Fruit fly (Drosophila melanogaster) whole organism, embryonic: ENCODE measurements around the gene rumi.

Experiments used
- BEAF-32 ChIP-seq: fragments of 200-800 bp; sonication (Bioruptor generic); optimal IDR thresholded peaks from 3 replicates; lab custom pipeline; 2017; ENCODE audit warnings: missing biosample characterization, missing genetic modification characterization, mild to moderate bottlenecking, moderate library complexity, missing genetic modification reagents
- CG10431 ChIP-seq: fragments of 200-800 bp; sonication (Bioruptor generic); optimal IDR thresholded peaks from 3 replicates; lab custom pipeline; 2018; ENCODE audit warnings: missing biosample characterization, mild to moderate bottlenecking, missing genetic modification characterization
- CG12744 ChIP-seq: fragments of 200-800 bp; sonication (Bioruptor generic); optimal IDR thresholded peaks from 2 replicates; lab custom pipeline; 2016; ENCODE audit warnings: missing biosample characterization, missing genetic modification characterization
- CG13287 ChIP-seq: fragments of 200-800 bp; sonication (Bioruptor generic); IDR thresholded peaks from 2 replicates; pipeline ENCODE4 v1.3.6; 2022; ENCODE audit warnings: missing biosample characterization, missing genetic modification characterization; ENCODE audit not compliant: partially characterized antibody
- CG15514 ChIP-seq: fragments of 200-800 bp; sonication (Bioruptor generic); optimal IDR thresholded peaks from 3 replicates; lab custom pipeline; 2017; ENCODE audit warnings: missing biosample characterization, missing genetic modification characterization, mild to moderate bottlenecking, moderate library complexity, missing genetic modification reagents
- CG16813 ChIP-seq: fragments of 200-800 bp; sonication (Bioruptor generic); IDR thresholded peaks from 3 replicates; pipeline ENCODE4 v1.3.6; 2022; ENCODE audit warnings: missing biosample characterization, missing genetic modification characterization; ENCODE audit not compliant: partially characterized antibody
- CG17186 ChIP-seq: fragments of 200-800 bp; sonication (Bioruptor generic); optimal IDR thresholded peaks from 3 replicates; lab custom pipeline; 2017; ENCODE audit warnings: missing biosample characterization, missing genetic modification reagents, missing genetic modification characterization
- CG31441 ChIP-seq: fragments of 200-800 bp; sonication (Bioruptor generic); IDR thresholded peaks from 2 replicates; pipeline ENCODE4 v1.3.6; 2022; ENCODE audit warnings: missing biosample characterization, missing genetic modification characterization
- CG32772 ChIP-seq: fragments of 200-800 bp; sonication (Bioruptor generic); IDR thresholded peaks from 2 replicates; pipeline ENCODE4 v1.3.6; 2022; ENCODE audit warnings: missing biosample characterization, missing genetic modification characterization
- CG3407 ChIP-seq: fragments of 200-800 bp; sonication (Bioruptor generic); optimal IDR thresholded peaks from 2 replicates; lab custom pipeline; 2018; ENCODE audit warnings: missing biosample characterization, mild to moderate bottlenecking, missing genetic modification characterization
- CG34224 ChIP-seq: fragments of 200-800 bp; sonication (Bioruptor generic); IDR thresholded peaks from 3 replicates; pipeline ENCODE4 v1.3.6; 2022; ENCODE audit warnings: missing biosample characterization, missing genetic modification characterization; ENCODE audit not compliant: partially characterized antibody
- CG4360 ChIP-seq: fragments of 200-800 bp; sonication (Bioruptor generic); IDR thresholded peaks from 2 replicates; pipeline ENCODE4 v1.3.6; 2022; ENCODE audit warnings: missing biosample characterization, missing genetic modification characterization
- CG4617 ChIP-seq: fragments of 200-800 bp; sonication (Bioruptor generic); optimal IDR thresholded peaks from 3 replicates; lab custom pipeline; 2016; ENCODE audit warnings: missing biosample characterization, missing genetic modification characterization, borderline replicate concordance
- CG9797 ChIP-seq: fragments of 200-800 bp; sonication (Bioruptor generic); optimal IDR thresholded peaks from 3 replicates; lab custom pipeline; 2018; ENCODE audit warnings: missing biosample characterization, mild to moderate bottlenecking, missing genetic modification characterization
- CrebB ChIP-seq: fragments of 200-800 bp; sonication (Bioruptor generic); optimal IDR thresholded peaks from 3 replicates; lab custom pipeline; 2018; ENCODE audit warnings: missing biosample characterization, mild to moderate bottlenecking, missing genetic modification characterization
- Dll ChIP-seq: fragments of 200-800 bp; sonication (Bioruptor generic); IDR thresholded peaks from 4 replicates; pipeline ENCODE4 v1.3.6; 2022; ENCODE audit warnings: missing biosample characterization, missing genetic modification characterization; ENCODE audit not compliant: partially characterized antibody
- Dp ChIP-seq: fragments of 200-800 bp; sonication (Bioruptor generic); optimal IDR thresholded peaks from 2 replicates; lab custom pipeline; 2018; ENCODE audit warnings: missing biosample characterization, mild to moderate bottlenecking, missing genetic modification characterization, moderate library complexity
- E2f2 ChIP-seq: fragments of 200-800 bp; sonication (Bioruptor generic); IDR thresholded peaks from 2 replicates; pipeline ENCODE4 v1.3.6; 2022; ENCODE audit warnings: missing biosample characterization, missing genetic modification characterization
- Ets65A ChIP-seq: fragments of 200-800 bp; sonication (Bioruptor generic); peaks from one replicate; lab custom pipeline; 2016; ENCODE audit warnings: missing biosample characterization, missing genetic modification characterization
- Ets97D ChIP-seq: fragments of 200-800 bp; sonication (Bioruptor generic); optimal IDR thresholded peaks from 3 replicates; lab custom pipeline; 2016; ENCODE audit warnings: missing biosample characterization, missing genetic modification characterization
- Jarid2 ChIP-seq: fragments of 200-800 bp; sonication (Bioruptor generic); optimal IDR thresholded peaks from 3 replicates; lab custom pipeline; 2017; ENCODE audit warnings: mild to moderate bottlenecking, missing biosample characterization, missing genetic modification reagents, missing genetic modification characterization
- MBD-R2 ChIP-seq: fragments of 200-800 bp; sonication (Bioruptor generic); IDR thresholded peaks from 2 replicates; pipeline ENCODE4 v1.3.6; 2022; ENCODE audit warnings: missing biosample characterization, missing genetic modification characterization
- Max ChIP-seq: fragments of 200-800 bp; sonication (Bioruptor generic); optimal IDR thresholded peaks from 2 replicates; lab custom pipeline; 2016; ENCODE audit warnings: missing biosample characterization, mild to moderate bottlenecking, missing genetic modification characterization
- Med ChIP-seq: fragments of 200-800 bp; sonication (Bioruptor generic); peaks from one replicate; lab custom pipeline; 2016; ENCODE audit warnings: missing biosample characterization, missing genetic modification characterization, mild to moderate bottlenecking, inconsistent platforms, moderate library complexity
- Myb ChIP-seq: fragments of 200-800 bp; sonication (Bioruptor generic); optimal IDR thresholded peaks from 2 replicates; lab custom pipeline; 2016; ENCODE audit warnings: missing biosample characterization, missing genetic modification characterization
- Scr ChIP-seq: fragments of 200-800 bp; sonication (Bioruptor generic); IDR thresholded peaks from 2 replicates; pipeline ENCODE4 v1.3.6; 2022; ENCODE audit warnings: missing biosample characterization, missing genetic modification characterization; ENCODE audit not compliant: partially characterized antibody
- Sry-δ ChIP-seq: fragments of 200-800 bp; sonication (Bioruptor generic); optimal IDR thresholded peaks from 2 replicates; lab custom pipeline; 2016; ENCODE audit warnings: missing biosample characterization, missing genetic modification characterization
- ato ChIP-seq: fragments of 200-800 bp; sonication (Bioruptor generic); IDR thresholded peaks from 2 replicates; pipeline ENCODE4 v1.3.6; 2022; ENCODE audit warnings: missing biosample characterization, missing genetic modification characterization; ENCODE audit not compliant: partially characterized antibody
- bab2 ChIP-seq: fragments of 200-800 bp; sonication (Bioruptor generic); optimal IDR thresholded peaks from 2 replicates; lab custom pipeline; 2016; ENCODE audit warnings: missing biosample characterization, missing genetic modification characterization
- bbx ChIP-seq: fragments of 200-800 bp; sonication (Bioruptor generic); IDR thresholded peaks from 2 replicates; pipeline ENCODE4 v1.3.6; 2022; ENCODE audit warnings: missing biosample characterization, missing genetic modification characterization; ENCODE audit not compliant: partially characterized antibody
- chinmo ChIP-seq: fragments of 200-800 bp; sonication (Bioruptor generic); IDR thresholded peaks from 4 replicates; pipeline ENCODE4 v1.3.6; 2022; ENCODE audit warnings: missing biosample characterization, missing genetic modification characterization; ENCODE audit not compliant: partially characterized antibody
- chm ChIP-seq: fragments of 200-800 bp; sonication (Bioruptor generic); IDR thresholded peaks from 2 replicates; pipeline ENCODE4 v1.3.6; 2022; ENCODE audit warnings: missing biosample characterization, missing genetic modification characterization
- en ChIP-seq: fragments of 200-800 bp; sonication (Bioruptor generic); optimal IDR thresholded peaks from 2 replicates; lab custom pipeline; 2016; ENCODE audit warnings: missing biosample characterization, missing genetic modification characterization
- esg ChIP-seq: fragments of 200-800 bp; sonication (Bioruptor generic); conservative IDR thresholded peaks from 2 replicates; pipeline ENCODE4 v1.3.6; 2022; ENCODE audit warnings: missing biosample characterization, missing genetic modification characterization
- gfzf ChIP-seq: fragments of 200-800 bp; sonication (Bioruptor generic); optimal IDR thresholded peaks from 2 replicates; lab custom pipeline; 2016; ENCODE audit warnings: missing biosample characterization, mild to moderate bottlenecking, missing genetic modification characterization, moderate library complexity
- kah ChIP-seq: fragments of 200-800 bp; sonication (Bioruptor generic); optimal IDR thresholded peaks from 2 replicates; lab custom pipeline; 2018; ENCODE audit warnings: missing biosample characterization, mild to moderate bottlenecking, missing genetic modification characterization
- knrl ChIP-seq: fragments of 200-800 bp; sonication (Bioruptor generic); IDR thresholded peaks from 3 replicates; pipeline ENCODE4 v1.3.6; 2022; ENCODE audit warnings: missing biosample characterization, missing genetic modification characterization; ENCODE audit not compliant: partially characterized antibody
- nerfin-1 ChIP-seq: fragments of 200-800 bp; sonication (Bioruptor generic); optimal IDR thresholded peaks from 3 replicates; lab custom pipeline; 2019; ENCODE audit warnings: missing biosample characterization, mild to moderate bottlenecking, missing genetic modification characterization, moderate library complexity
- pfk ChIP-seq: fragments of 200-800 bp; sonication (Bioruptor generic); optimal IDR thresholded peaks from 2 replicates; lab custom pipeline; 2018; ENCODE audit warnings: missing biosample characterization, mild to moderate bottlenecking, missing genetic modification characterization, moderate library complexity
- phol ChIP-seq: fragments of 200-800 bp; sonication (Bioruptor generic); optimal IDR thresholded peaks from 3 replicates; lab custom pipeline; 2018; ENCODE audit warnings: missing biosample characterization, mild to moderate bottlenecking, missing genetic modification characterization, moderate library complexity
- prd ChIP-seq, 3 experiments: fragments of >200 bp in 2 of 3; fragments of 200-800 bp in 1 of 3; sonication (Bioruptor generic) in 1 of 3; optimal IDR thresholded peaks in 2 of 3; IDR thresholded peaks in 1 of 3; 2 replicates in 2 of 3; 3 replicates in 1 of 3; pipeline versions ENCODE4 v1.3.6 to Lab custom; 2017 to 2022; ENCODE audit warnings: missing biosample characterization in 1 of 3, missing genetic modification characterization in 1 of 3
- row ChIP-seq: fragments of 200-800 bp; sonication (Bioruptor generic); IDR thresholded peaks from 3 replicates; pipeline ENCODE4 v1.3.6; 2022; ENCODE audit warnings: missing biosample characterization, missing genetic modification characterization
- run ChIP-seq: fragments of 200-800 bp; sonication (Bioruptor generic); optimal IDR thresholded peaks from 3 replicates; lab custom pipeline; 2018; ENCODE audit warnings: missing biosample characterization, mild to moderate bottlenecking, missing genetic modification characterization
- sens ChIP-seq: fragments of 200-800 bp; sonication (Bioruptor generic); peaks from one replicate; lab custom pipeline; 2016; ENCODE audit warnings: missing biosample characterization, missing genetic modification characterization
- sna ChIP-seq: fragments of 200-800 bp; sonication (Bioruptor generic); IDR thresholded peaks from 2 replicates; pipeline ENCODE4 v1.3.6; 2022; ENCODE audit warnings: missing biosample characterization, missing genetic modification characterization; ENCODE audit not compliant: partially characterized antibody

Gene rumi

dm6 chr3R:22747423-22748090 is 2.8 kb downstream of the rumi start, which contains the start of gene CG17141 (continued):
- no peak for TF ChIP-seq esg (GFP tag; lab: Robert Waterston, UW)
- peak; percentile 60 for TF ChIP-seq CG13287 (GFP tag; lab: Robert Waterston, UW)
- TF ChIP-seq Sry-δ (GFP tag; lab: Kevin White, UChicago), result peak; percentile 23
- TF ChIP-seq knrl, result peak; percentile 43; the same call in 1 of the 3 replicates
- peak; percentile 69 for TF ChIP-seq Ets65A (GFP tag; lab: Kevin White, UChicago)
- TF ChIP-seq bab2 (GFP tag; lab: Kevin White, UChicago), result no peak
- TF ChIP-seq chm (GFP tag; lab: Robert Waterston, UW), result peak; percentile 30; the same call in 1 of the 2 replicates
- TF ChIP-seq CG34224, result peak; percentile 34; the same call in 1 of the 3 replicates
- TF ChIP-seq Max (GFP tag; lab: Kevin White, UChicago), result no peak
- TF ChIP-seq nerfin-1 (tag; lab: Kevin White, UChicago), result no peak
- TF ChIP-seq sens (GFP tag; lab: Kevin White, UChicago), result peak; percentile 74
- TF ChIP-seq CG4360, result no peak
- TF ChIP-seq gfzf, result peak; percentile 42
- TF ChIP-seq bbx (GFP tag; lab: Robert Waterston, UW), result 0 out of 2 replicates have a peak, but pooled peaks have one; percentile 28
- TF ChIP-seq CG17186, result peak; percentile 50
- TF ChIP-seq ato (GFP tag; lab: Robert Waterston, UW), result peak; percentile 61
- peak; percentile 97 for TF ChIP-seq MBD-R2 (GFP tag; lab: Robert Waterston, UW)
- no peak for TF ChIP-seq CG32772
- TF ChIP-seq chinmo (GFP tag; lab: Robert Waterston, UW), result 0 out of 4 replicates have a peak, but pooled peaks have one; percentile 20
- no peak for TF ChIP-seq CG12744
- peak; percentile 87 for TF ChIP-seq Myb (GFP tag; lab: Kevin White, UChicago)
- peak; percentile 72 for TF ChIP-seq CG15514
- peak; percentile 28 for TF ChIP-seq CG4617 (GFP tag; lab: Kevin White, UChicago)
- TF ChIP-seq Dp (GFP tag; lab: Kevin White, UChicago), result peak; percentile 97
- no peak for TF ChIP-seq CG31441 (GFP tag; lab: Robert Waterston, UW)
- TF ChIP-seq Ets97D, result peak; percentile 31
- peak; percentile 73 for TF ChIP-seq Med (GFP tag; lab: Kevin White, UChicago)
- TF ChIP-seq CG10431, result peak; percentile 9
- peak; percentile 39 for TF ChIP-seq BEAF-32 (GFP tag; lab: Kevin White, UChicago)
- no peak for TF ChIP-seq en
- no peak for TF ChIP-seq pfk
- TF ChIP-seq CG16813, result peak; percentile 35; the same call in 1 of the 3 replicates
- TF ChIP-seq prd (optimal IDR thresholded peaks at IDR 0.05; lab: Kevin White, UChicago), result no peak
- no peak for TF ChIP-seq prd (GFP tag; IDR thresholded peaks at IDR 0.05; lab: Robert Waterston, UW)
- peak; percentile 12; the same call in 1 of the 3 replicates for TF ChIP-seq row
- TF ChIP-seq kah, result peak; percentile 25
- TF ChIP-seq Dll (GFP tag; lab: Robert Waterston, UW), result 0 out of 4 replicates have a peak, but pooled peaks have one; percentile 27
- TF ChIP-seq phol (tag; lab: Kevin White, UChicago), result peak; percentile 32
- TF ChIP-seq E2f2 (GFP tag; lab: Robert Waterston, UW), result peak; percentile 97
- TF ChIP-seq Scr, result peak; percentile 31; the same call in 1 of the 2 replicates
- TF ChIP-seq CrebB (tag; lab: Kevin White, UChicago), result peak; percentile 21
- peak; percentile 52 for TF ChIP-seq CG9797 (GFP tag; lab: Kevin White, UChicago)
- TF ChIP-seq sna (GFP tag; lab: Robert Waterston, UW), result peak; percentile 27; the same call in 1 of the 2 replicates
- TF ChIP-seq run (tag; lab: Kevin White, UChicago), result no peak
- no peak for TF ChIP-seq Jarid2 (GFP tag; lab: Kevin White, UChicago)
- no peak for TF ChIP-seq CG3407 (GFP tag; lab: Kevin White, UChicago)
